Fruit fly (Drosophila melanogaster) whole organism: ENCODE measurements around the gene DIP1.
"Not testable (repeated sequence)": the region's sequence is repeated elsewhere in the genome, so short reads cannot be mapped to it uniquely, and the experiment has no call there.

Source experiments
- Dll ChIP-seq: fragments of >200 bp; optimal IDR thresholded peaks from 2 replicates; lab custom pipeline; 2017
- pan ChIP-seq: fragments of >200 bp; optimal IDR thresholded peaks from 2 replicates; lab custom pipeline; 2017
- psq ChIP-seq: fragments of >200 bp; optimal IDR thresholded peaks from 2 replicates; lab custom pipeline; 2017
- usp ChIP-seq: fragments of >200 bp; optimal IDR thresholded peaks from 2 replicates; lab custom pipeline; 2017; ENCODE audit warnings: missing biosample characterization, missing genetic modification characterization, mixed read lengths

dm6 chrX:21611426-21611825, 18.5 kb downstream of the DIP1 start, which contains the start of gene CG33502:
- not testable (repeated sequence) for TF ChIP-seq psq (lab: Kevin White, UChicago); usp (GFP tag; lab: Kevin White, UChicago); pan; Dll
